Fruit fly (Drosophila melanogaster) whole organism, adult: Measurements from ENCODE around the gene CG17819.

Source experiments
- CG11617 ChIP-seq: fragments of 200-800 bp; sonication (Bioruptor generic); optimal IDR thresholded peaks from 2 replicates; lab custom pipeline; 2017; ENCODE audit warnings: mild to moderate bottlenecking, missing biosample characterization, missing genetic modification reagents, missing genetic modification characterization
- CG12768 ChIP-seq: fragments of 200-800 bp; sonication (Bioruptor generic); optimal IDR thresholded peaks from 2 replicates; lab custom pipeline; 2017; ENCODE audit warnings: missing biosample characterization, missing genetic modification characterization, mild to moderate bottlenecking, moderate library complexity, missing genetic modification reagents
- CG14711 ChIP-seq: fragments of 200-800 bp; sonication (Bioruptor generic); optimal IDR thresholded peaks from 2 replicates; lab custom pipeline; 2018; ENCODE audit warnings: missing biosample characterization, mild to moderate bottlenecking, missing genetic modification characterization, moderate library complexity
- CG1620 ChIP-seq: fragments of 200-800 bp; sonication (Bioruptor generic); optimal IDR thresholded peaks from 2 replicates; lab custom pipeline; 2016; ENCODE audit warnings: missing biosample characterization, missing genetic modification characterization
- CG33017 ChIP-seq: fragments of 200-800 bp; sonication (Bioruptor generic); optimal IDR thresholded peaks from 2 replicates; lab custom pipeline; 2018; ENCODE audit warnings: missing biosample characterization, mild to moderate bottlenecking, missing genetic modification characterization, moderate library complexity
- CG5204 ChIP-seq: fragments of 200-800 bp; sonication (Bioruptor generic); optimal IDR thresholded peaks from 2 replicates; lab custom pipeline; 2016; ENCODE audit warnings: missing biosample characterization, missing genetic modification characterization
- CG7045 ChIP-seq: fragments of 200-800 bp; sonication (Bioruptor generic); optimal IDR thresholded peaks from 2 replicates; lab custom pipeline; 2017; ENCODE audit warnings: missing biosample characterization, mild to moderate bottlenecking, missing genetic modification characterization
- CG7101 ChIP-seq: fragments of 200-800 bp; sonication (Bioruptor generic); optimal IDR thresholded peaks from 2 replicates; lab custom pipeline; 2018; ENCODE audit warnings: missing biosample characterization, mild to moderate bottlenecking, missing genetic modification characterization, moderate library complexity
- Clk ChIP-seq: fragments of 200-800 bp; sonication (Bioruptor generic); optimal IDR thresholded peaks from 2 replicates; lab custom pipeline; 2017; ENCODE audit warnings: missing biosample characterization, missing genetic modification characterization
- Crg-1 ChIP-seq: fragments of 200-800 bp; sonication (Bioruptor generic); optimal IDR thresholded peaks from 2 replicates; lab custom pipeline; 2016; ENCODE audit warnings: missing biosample characterization, missing genetic modification characterization
- Hr96 ChIP-seq: fragments of 200-800 bp; sonication (Bioruptor generic); optimal IDR thresholded peaks from 2 replicates; lab custom pipeline; 2016; ENCODE audit warnings: missing biosample characterization, missing genetic modification characterization
- Mnt ChIP-seq: fragments of 200-800 bp; sonication (Bioruptor generic); optimal IDR thresholded peaks from 2 replicates; lab custom pipeline; 2016; ENCODE audit warnings: missing biosample characterization, mild to moderate bottlenecking, missing genetic modification characterization
- bab1 ChIP-seq: fragments of 200-800 bp; sonication (Bioruptor generic); optimal IDR thresholded peaks from 3 replicates; lab custom pipeline; 2019; ENCODE audit warnings: missing biosample characterization, mild to moderate bottlenecking, missing genetic modification characterization, moderate library complexity
- cic ChIP-seq: fragments of 200-800 bp; sonication (Bioruptor generic); optimal IDR thresholded peaks from 2 replicates; lab custom pipeline; 2017; ENCODE audit warnings: missing biosample characterization, mild to moderate bottlenecking, missing genetic modification characterization, moderate library complexity
- cnc ChIP-seq, 2 experiments: fragments of >200 bp; optimal IDR thresholded peaks; 2 replicates each; lab custom pipeline; 2017
- kay ChIP-seq: fragments of 200-800 bp; sonication (Bioruptor generic); peaks from one replicate; lab custom pipeline; 2016; ENCODE audit warnings: missing biosample characterization, missing genetic modification characterization, borderline replicate concordance
- ovo ChIP-seq: fragments of 200-800 bp; sonication (Bioruptor generic); optimal IDR thresholded peaks from 2 replicates; lab custom pipeline; 2016; ENCODE audit warnings: missing biosample characterization, missing genetic modification characterization
- pad ChIP-seq: fragments of 200-800 bp; sonication (Bioruptor generic); optimal IDR thresholded peaks from 3 replicates; lab custom pipeline; 2017; ENCODE audit warnings: missing biosample characterization, missing genetic modification characterization, mild to moderate bottlenecking, moderate library complexity, missing genetic modification reagents
- tj ChIP-seq: fragments of 200-800 bp; sonication (Bioruptor generic); optimal IDR thresholded peaks from 3 replicates; lab custom pipeline; 2017; ENCODE audit warnings: missing biosample characterization, mild to moderate bottlenecking, missing genetic modification characterization, moderate library complexity
- toe ChIP-seq: fragments of 200-800 bp; sonication (Bioruptor generic); optimal IDR thresholded peaks from 2 replicates; lab custom pipeline; 2016; ENCODE audit warnings: missing biosample characterization, missing genetic modification characterization

The CG17819 gene

dm6 chr3R:21893929-21894328 lies 8.6 kb upstream of the CG17819 start:
- TF ChIP-seq Mnt (GFP tag; lab: Kevin White, UChicago) (no peak), CG5204 (GFP tag; lab: Kevin White, UChicago) (no peak), CG14711 (tag; lab: Kevin White, UChicago) (no peak), cic (GFP tag; lab: Kevin White, UChicago) (no peak), CG7101 (tag; lab: Kevin White, UChicago) (no peak)

- TF ChIP-seq CG12768 (GFP tag; lab: Kevin White, UChicago) (no peak), CG11617 (GFP tag; lab: Kevin White, UChicago) (no peak), bab1 (no peak), CG1620 (no peak), Mnt (GFP tag; lab: Kevin White, UChicago) (no peak), CG7101 (tag; lab: Kevin White, UChicago) (no peak), toe (GFP tag; lab: Kevin White, UChicago) (no peak), CG5204 (GFP tag; lab: Kevin White, UChicago) (no peak), CG7045 (no peak), Clk (GFP tag; lab: Kevin White, UChicago) (no peak), cic (GFP tag; lab: Kevin White, UChicago) (no peak), pad (no peak), CG33017 (tag; lab: Kevin White, UChicago) (no peak), tj (GFP tag; lab: Kevin White, UChicago) (no peak), Crg-1 (GFP tag; lab: Kevin White, UChicago) (no peak), cnc (optimal IDR thresholded peaks at IDR 0.05; lab: Kevin White, UChicago) (no peak), ovo (GFP tag; lab: Kevin White, UChicago) (no peak), CG14711 (tag; lab: Kevin White, UChicago) (no peak), kay (GFP tag; lab: Kevin White, UChicago) (no peak)
Observed at dm6 chr3R:21892450-21892849, 7.1 kb upstream of the CG17819 start.

DNA sequence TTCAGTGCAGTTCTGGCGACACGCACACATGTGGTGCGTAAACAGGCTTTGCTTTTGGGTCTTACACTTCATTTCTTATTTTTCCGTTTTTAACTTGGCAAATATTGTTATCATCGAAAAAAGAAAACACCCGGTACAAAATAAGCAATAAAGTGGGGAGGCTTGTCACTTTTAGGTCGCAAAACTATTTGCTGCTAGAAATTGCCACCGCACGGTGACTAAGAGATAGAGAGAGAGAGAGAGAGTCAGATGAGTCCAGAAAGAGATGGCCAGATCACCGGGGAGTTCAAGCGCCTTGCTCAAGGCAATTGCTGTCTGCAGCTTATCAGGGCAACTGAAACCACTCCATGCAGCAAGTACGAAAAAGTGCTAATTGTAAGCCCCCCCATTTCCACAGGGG lies 5.4 kb upstream of the CG17819 start:
- TF ChIP-seq CG1620 (no peak), Mnt (GFP tag; lab: Kevin White, UChicago) (no peak), CG7045 (no peak), kay (GFP tag; lab: Kevin White, UChicago) (no peak), CG7101 (tag; lab: Kevin White, UChicago) (no peak), toe (GFP tag; lab: Kevin White, UChicago) (no peak), CG12768 (GFP tag; lab: Kevin White, UChicago) (no peak), CG11617 (GFP tag; lab: Kevin White, UChicago) (no peak), Crg-1 (GFP tag; lab: Kevin White, UChicago) (no peak), ovo (GFP tag; lab: Kevin White, UChicago) (no peak), CG33017 (tag; lab: Kevin White, UChicago) (no peak), Clk (GFP tag; lab: Kevin White, UChicago) (no peak), cic (GFP tag; lab: Kevin White, UChicago) (no peak), tj (GFP tag; lab: Kevin White, UChicago) (no peak), pad (no peak), CG5204 (GFP tag; lab: Kevin White, UChicago) (no peak), cnc (optimal IDR thresholded peaks at IDR 0.05; lab: Kevin White, UChicago) (no peak), bab1 (no peak), Hr96 (GFP tag; lab: Kevin White, UChicago) (no peak)

DNA sequence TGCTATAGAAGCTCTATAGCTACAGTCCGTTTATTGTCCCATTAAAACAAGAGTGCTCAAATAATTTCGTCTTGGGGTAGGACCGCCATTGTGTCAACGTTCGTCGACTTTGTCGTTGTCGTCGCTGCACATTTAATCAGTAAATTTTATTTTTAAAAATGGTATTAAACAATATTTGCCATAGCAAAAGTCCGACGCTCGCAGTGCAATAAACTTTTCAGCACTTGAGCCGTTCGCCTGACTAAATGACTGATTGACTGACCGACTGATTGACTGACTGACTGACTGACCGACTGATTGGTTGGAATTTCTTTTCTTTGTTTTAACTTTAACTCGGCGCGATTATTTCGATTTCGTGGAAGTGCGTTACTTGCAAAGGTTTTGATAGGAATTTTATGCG lies 4.6 kb upstream of the CG17819 start:
- no peak for TF ChIP-seq CG5204 (GFP tag; lab: Kevin White, UChicago)
- no peak for TF ChIP-seq CG14711 (tag; lab: Kevin White, UChicago)
- peak; percentile 65 for TF ChIP-seq kay (GFP tag; lab: Kevin White, UChicago)
- no peak for TF ChIP-seq ovo (GFP tag; lab: Kevin White, UChicago)
- TF ChIP-seq cic (GFP tag; lab: Kevin White, UChicago) = no peak

dm6 chr3R:21888696-21889602 lies 3.6 kb upstream of the CG17819 start, which contains the start of gene CG43844:
Gene CG43844, plus strand, starts transcription at chr3R:21889539.
- TF ChIP-seq cic (GFP tag; lab: Kevin White, UChicago) (peak; percentile 40), ovo (GFP tag; lab: Kevin White, UChicago) (no peak), pad (no peak), bab1 (peak; percentile 15), CG33017 (tag; lab: Kevin White, UChicago) (peak; percentile 22), CG11617 (GFP tag; lab: Kevin White, UChicago) (no peak), CG12768 (GFP tag; lab: Kevin White, UChicago) (peak; percentile 4), kay (GFP tag; lab: Kevin White, UChicago) (peak; percentile 93), CG14711 (tag; lab: Kevin White, UChicago) (no peak)

DNA sequence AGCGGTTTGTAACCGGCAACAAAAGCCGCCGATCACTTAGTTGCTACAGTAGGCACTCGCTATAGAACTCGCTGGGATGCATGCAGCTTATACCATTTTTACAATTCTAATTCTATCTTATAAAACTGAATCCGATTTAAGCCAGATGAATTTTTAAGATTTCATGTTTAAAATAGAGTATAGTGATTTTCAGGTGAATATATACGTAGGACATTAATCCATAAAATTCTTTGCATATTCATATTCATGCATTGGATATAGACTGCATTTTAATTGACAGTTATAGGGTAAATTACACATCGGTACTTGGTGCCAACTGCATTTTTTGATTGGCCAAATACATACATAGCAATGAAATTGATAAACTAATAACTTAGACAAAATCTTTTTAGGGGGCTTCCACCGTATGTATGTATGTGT lies 2.2 kb upstream of the CG17819 start:
- TF ChIP-seq CG14711 (tag; lab: Kevin White, UChicago) (peak; percentile 26), cnc (optimal IDR thresholded peaks at IDR 0.05; lab: Kevin White, UChicago) (no peak), Hr96 (GFP tag; lab: Kevin White, UChicago) (no peak), CG12768 (GFP tag; lab: Kevin White, UChicago) (peak; percentile 14), Clk (GFP tag; lab: Kevin White, UChicago) (no peak), CG11617 (GFP tag; lab: Kevin White, UChicago) (no peak), tj (GFP tag; lab: Kevin White, UChicago) (no peak), bab1 (peak; percentile 14), CG5204 (GFP tag; lab: Kevin White, UChicago) (no peak), toe (GFP tag; lab: Kevin White, UChicago) (no peak), Mnt (GFP tag; lab: Kevin White, UChicago) (no peak), cic (GFP tag; lab: Kevin White, UChicago) (no peak), kay (GFP tag; lab: Kevin White, UChicago) (peak; percentile 54), Crg-1 (GFP tag; lab: Kevin White, UChicago) (no peak), CG1620 (no peak), CG33017 (tag; lab: Kevin White, UChicago) (no peak), CG7101 (tag; lab: Kevin White, UChicago) (peak; percentile 24)
